Fruit fly (Drosophila melanogaster) whole organism, embryonic: ENCODE measurements around the gene CG6136.

Experiments used
- Adf1 ChIP-seq: fragments of 200-800 bp; sonication (Bioruptor generic); IDR thresholded peaks from 2 replicates; pipeline ENCODE4 v1.3.6; 2022; ENCODE audit warnings: missing biosample characterization, missing genetic modification characterization
- CG10431 ChIP-seq: fragments of 200-800 bp; sonication (Bioruptor generic); optimal IDR thresholded peaks from 3 replicates; lab custom pipeline; 2018; ENCODE audit warnings: missing biosample characterization, mild to moderate bottlenecking, missing genetic modification characterization
- CG10979 ChIP-seq: fragments of 200-800 bp; sonication (Bioruptor generic); optimal IDR thresholded peaks from 2 replicates; lab custom pipeline; 2018; ENCODE audit warnings: missing biosample characterization, mild to moderate bottlenecking, missing genetic modification characterization, moderate library complexity
- CG11247 ChIP-seq: fragments of 200-800 bp; sonication (Bioruptor generic); IDR thresholded peaks from 2 replicates; pipeline ENCODE4 v1.3.6; 2022; ENCODE audit warnings: missing biosample characterization, missing genetic modification characterization
- CG11695 ChIP-seq: fragments of 200-800 bp; sonication (Bioruptor generic); IDR thresholded peaks from 3 replicates; pipeline ENCODE4 v1.3.6; 2022; ENCODE audit warnings: missing biosample characterization, missing genetic modification characterization
- CG13123 ChIP-seq: fragments of 200-800 bp; sonication (Bioruptor generic); optimal IDR thresholded peaks from 2 replicates; lab custom pipeline; 2016; ENCODE audit warnings: missing biosample characterization, missing genetic modification characterization
- CG1529 ChIP-seq: fragments of 200-800 bp; sonication (Bioruptor generic); optimal IDR thresholded peaks from 3 replicates; lab custom pipeline; 2018; ENCODE audit warnings: missing biosample characterization, missing genetic modification characterization
- CG17612 ChIP-seq: fragments of 200-800 bp; sonication (Bioruptor generic); IDR thresholded peaks from 2 replicates; pipeline ENCODE4 v1.3.6; 2022; ENCODE audit warnings: missing biosample characterization, missing genetic modification characterization
- CG18476 ChIP-seq: fragments of 200-800 bp; sonication (Bioruptor generic); optimal IDR thresholded peaks from 2 replicates; lab custom pipeline; 2016; ENCODE audit warnings: missing biosample characterization, mild to moderate bottlenecking, missing genetic modification characterization
- CG2678 ChIP-seq: fragments of 200-800 bp; sonication (Bioruptor generic); optimal IDR thresholded peaks from 3 replicates; lab custom pipeline; 2019; ENCODE audit warnings: missing biosample characterization, mild to moderate bottlenecking, missing genetic modification characterization, moderate library complexity
- CG3163 ChIP-seq: fragments of 200-800 bp; sonication (Bioruptor generic); optimal IDR thresholded peaks from 3 replicates; lab custom pipeline; 2016; ENCODE audit warnings: missing biosample characterization, missing genetic modification characterization
- CG32772 ChIP-seq: fragments of 200-800 bp; sonication (Bioruptor generic); IDR thresholded peaks from 2 replicates; pipeline ENCODE4 v1.3.6; 2022; ENCODE audit warnings: missing biosample characterization, missing genetic modification characterization
- CG3281 ChIP-seq: fragments of 200-800 bp; sonication (Bioruptor generic); optimal IDR thresholded peaks from 3 replicates; lab custom pipeline; 2017; ENCODE audit warnings: missing biosample characterization, mild to moderate bottlenecking, missing genetic modification characterization
- CG3995 ChIP-seq: fragments of 200-800 bp; sonication (Bioruptor generic); optimal IDR thresholded peaks from 3 replicates; lab custom pipeline; 2016; ENCODE audit warnings: missing biosample characterization, missing genetic modification characterization
- CG4617 ChIP-seq: fragments of 200-800 bp; sonication (Bioruptor generic); optimal IDR thresholded peaks from 3 replicates; lab custom pipeline; 2016; ENCODE audit warnings: missing biosample characterization, missing genetic modification characterization, borderline replicate concordance
- CG7745 ChIP-seq: fragments of 200-800 bp; sonication (Bioruptor generic); optimal IDR thresholded peaks from 2 replicates; lab custom pipeline; 2018; ENCODE audit warnings: missing biosample characterization, mild to moderate bottlenecking, missing genetic modification characterization, moderate library complexity
- CG8089 ChIP-seq: fragments of 200-800 bp; sonication (Bioruptor generic); optimal IDR thresholded peaks from 3 replicates; lab custom pipeline; 2016; ENCODE audit warnings: missing biosample characterization, missing genetic modification characterization
- CG8388 ChIP-seq: fragments of 200-800 bp; sonication (Bioruptor generic); optimal IDR thresholded peaks from 2 replicates; lab custom pipeline; 2019; ENCODE audit warnings: missing biosample characterization, mild to moderate bottlenecking, missing genetic modification characterization, moderate library complexity
- Eip74EF ChIP-seq, 2 experiments: fragments of 200-800 bp in 1 of 2; fragments of >200 bp in 1 of 2; sonication (Bioruptor generic) in 1 of 2; optimal IDR thresholded peaks; 2 replicates each; lab custom pipeline; 2017 to 2019; ENCODE audit warnings: missing biosample characterization in 2 of 2, missing genetic modification characterization in 2 of 2, mild to moderate bottlenecking in 1 of 2, moderate library complexity in 1 of 2
- Ets65A ChIP-seq: fragments of 200-800 bp; sonication (Bioruptor generic); peaks from one replicate; lab custom pipeline; 2016; ENCODE audit warnings: missing biosample characterization, missing genetic modification characterization
- HLH4C ChIP-seq: fragments of 200-800 bp; sonication (Bioruptor generic); IDR thresholded peaks from 3 replicates; pipeline ENCODE4 v1.3.6; 2022; ENCODE audit warnings: missing biosample characterization, missing genetic modification characterization; ENCODE audit not compliant: partially characterized antibody
- Hr3 ChIP-seq: fragments of 200-800 bp; sonication (Bioruptor generic); optimal IDR thresholded peaks from 3 replicates; lab custom pipeline; 2016; ENCODE audit warnings: missing biosample characterization, missing genetic modification characterization
- Hr78 ChIP-seq, 2 experiments: fragments of 200-800 bp in 1 of 2; fragments of >200 bp in 1 of 2; sonication (Bioruptor generic) in 1 of 2; optimal IDR thresholded peaks; 2 replicates each; lab custom pipeline; 2017 to 2019; ENCODE audit warnings: missing biosample characterization in 2 of 2, missing genetic modification characterization in 2 of 2, mild to moderate bottlenecking in 1 of 2, moderate library complexity in 1 of 2
- Lhr ChIP-seq: fragments of 200-800 bp; sonication (Bioruptor generic); optimal IDR thresholded peaks from 3 replicates; lab custom pipeline; 2017; ENCODE audit warnings: mild to moderate bottlenecking, missing biosample characterization, missing genetic modification reagents, missing genetic modification characterization
- MESR4 ChIP-seq: fragments of 200-800 bp; sonication (Bioruptor generic); optimal IDR thresholded peaks from 2 replicates; lab custom pipeline; 2018; ENCODE audit warnings: missing biosample characterization, mild to moderate bottlenecking, missing genetic modification characterization, moderate library complexity
- Med ChIP-seq: fragments of 200-800 bp; sonication (Bioruptor generic); peaks from one replicate; lab custom pipeline; 2016; ENCODE audit warnings: missing biosample characterization, missing genetic modification characterization, mild to moderate bottlenecking, inconsistent platforms, moderate library complexity
- Sox102F ChIP-seq: fragments of 200-800 bp; sonication (Bioruptor generic); optimal IDR thresholded peaks from 2 replicates; lab custom pipeline; 2018; ENCODE audit warnings: missing biosample characterization, mild to moderate bottlenecking, missing genetic modification characterization, moderate library complexity
- ara ChIP-seq: fragments of 200-800 bp; sonication (Bioruptor generic); IDR thresholded peaks from 2 replicates; pipeline ENCODE4 v1.3.6; 2022; ENCODE audit warnings: missing biosample characterization, missing genetic modification characterization
- ase ChIP-seq: fragments of 200-800 bp; sonication (Bioruptor generic); IDR thresholded peaks from 3 replicates; pipeline ENCODE4 v1.3.6; 2022; ENCODE audit warnings: missing biosample characterization, missing genetic modification characterization
- bcd ChIP-seq: fragments of 200-800 bp; sonication (Bioruptor generic); optimal IDR thresholded peaks from 2 replicates; lab custom pipeline; 2017; ENCODE audit warnings: missing biosample characterization, mild to moderate bottlenecking, missing genetic modification characterization
- cato ChIP-seq: fragments of 200-800 bp; sonication (Bioruptor generic); optimal IDR thresholded peaks from 2 replicates; lab custom pipeline; 2016; ENCODE audit warnings: missing biosample characterization, missing genetic modification characterization, borderline replicate concordance
- corto ChIP-seq: fragments of 200-800 bp; sonication (Bioruptor generic); optimal IDR thresholded peaks from 2 replicates; lab custom pipeline; 2016; ENCODE audit warnings: missing biosample characterization, mild to moderate bottlenecking, missing genetic modification characterization, moderate library complexity
- dati ChIP-seq: fragments of 200-800 bp; sonication (Bioruptor generic); IDR thresholded peaks from 2 replicates; pipeline ENCODE4 v1.3.6; 2022; ENCODE audit warnings: missing biosample characterization, missing genetic modification characterization
- eve ChIP-seq, 2 experiments: fragments of >200 bp; optimal IDR thresholded peaks; 2 replicates each; lab custom pipeline; 2017; ENCODE audit warnings: missing biosample characterization in 2 of 2, missing genetic modification characterization in 2 of 2
- fd3F ChIP-seq: fragments of 200-800 bp; sonication (Bioruptor generic); optimal IDR thresholded peaks from 2 replicates; lab custom pipeline; 2018; ENCODE audit warnings: missing biosample characterization, mild to moderate bottlenecking, missing genetic modification characterization, moderate library complexity
- gcm ChIP-seq: fragments of 200-800 bp; sonication (Bioruptor generic); optimal IDR thresholded peaks from 2 replicates; lab custom pipeline; 2019; ENCODE audit warnings: missing biosample characterization, mild to moderate bottlenecking, missing genetic modification characterization, moderate library complexity
- gfzf ChIP-seq: fragments of 200-800 bp; sonication (Bioruptor generic); optimal IDR thresholded peaks from 2 replicates; lab custom pipeline; 2016; ENCODE audit warnings: missing biosample characterization, mild to moderate bottlenecking, missing genetic modification characterization, moderate library complexity
- grn ChIP-seq: fragments of 200-800 bp; sonication (Bioruptor generic); optimal IDR thresholded peaks from 3 replicates; lab custom pipeline; 2017; ENCODE audit warnings: missing biosample characterization, missing genetic modification characterization
- ham ChIP-seq: fragments of 200-800 bp; sonication (Bioruptor generic); IDR thresholded peaks from 2 replicates; pipeline ENCODE4 v1.3.6; 2022; ENCODE audit warnings: missing biosample characterization, missing genetic modification characterization
- hkb ChIP-seq, 2 experiments: fragments of 200-800 bp in 1 of 2; fragments of >200 bp in 1 of 2; sonication (Bioruptor generic) in 1 of 2; IDR thresholded peaks in 1 of 2; optimal IDR thresholded peaks in 1 of 2; 2 replicates each; pipeline versions ENCODE4 v1.3.6 to Lab custom; 2017 to 2022; ENCODE audit warnings: missing biosample characterization in 1 of 2, missing genetic modification characterization in 1 of 2
- jing ChIP-seq: fragments of 200-800 bp; sonication (Bioruptor generic); optimal IDR thresholded peaks from 2 replicates; lab custom pipeline; 2018; ENCODE audit warnings: missing biosample characterization, mild to moderate bottlenecking, missing genetic modification characterization
- mld ChIP-seq: fragments of 200-800 bp; sonication (Bioruptor generic); IDR thresholded peaks from 3 replicates; pipeline ENCODE4 v1.3.6; 2022; ENCODE audit warnings: missing biosample characterization, missing genetic modification characterization; ENCODE audit not compliant: partially characterized antibody
- nau ChIP-seq: fragments of 200-800 bp; sonication (Bioruptor generic); optimal IDR thresholded peaks from 3 replicates; lab custom pipeline; 2017; ENCODE audit warnings: missing biosample characterization, mild to moderate bottlenecking, missing genetic modification characterization, missing genetic modification reagents
- ranshi ChIP-seq: fragments of 200-800 bp; sonication (Bioruptor generic); IDR thresholded peaks from 2 replicates; pipeline ENCODE4 v1.3.6; 2022; ENCODE audit warnings: missing biosample characterization, missing genetic modification characterization
- salm ChIP-seq: fragments of 200-800 bp; sonication (Bioruptor generic); optimal IDR thresholded peaks from 2 replicates; lab custom pipeline; 2018; ENCODE audit warnings: missing biosample characterization, mild to moderate bottlenecking, missing genetic modification characterization
- schlank ChIP-seq: fragments of 200-800 bp; sonication (Bioruptor generic); optimal IDR thresholded peaks from 2 replicates; lab custom pipeline; 2018; ENCODE audit warnings: missing biosample characterization, mild to moderate bottlenecking, missing genetic modification characterization
- stwl ChIP-seq: fragments of 200-800 bp; sonication (Bioruptor generic); optimal IDR thresholded peaks from 3 replicates; lab custom pipeline; 2018; ENCODE audit warnings: missing biosample characterization, mild to moderate bottlenecking, missing genetic modification characterization, moderate library complexity
- trem ChIP-seq: fragments of 200-800 bp; optimal IDR thresholded peaks from 3 replicates; lab custom pipeline; 2019; ENCODE audit warnings: missing biosample characterization, mild to moderate bottlenecking, missing genetic modification characterization, moderate library complexity

CG6136 gene

dm6 chr3R:15418824-15419530, 47.0 kb upstream of the CG6136 start (continued):
- TF ChIP-seq CG11247 (GFP tag; lab: Robert Waterston, UW): no peak
- TF ChIP-seq jing (GFP tag; lab: Kevin White, UChicago): peak; percentile 22
- peak; percentile 4 for TF ChIP-seq stwl (tag; lab: Kevin White, UChicago)
- no peak for TF ChIP-seq Hr78 (GFP tag; optimal IDR thresholded peaks at IDR 0.05; lab: Kevin White, UChicago)
- no peak; the same call in 1 of the 2 replicates for TF ChIP-seq ara
- peak; percentile 48 for TF ChIP-seq Lhr
- TF ChIP-seq Eip74EF (GFP tag; optimal IDR thresholded peaks at IDR 0.05; lab: Kevin White, UChicago): no peak
- peak; percentile 86 for TF ChIP-seq CG2678 (tag; lab: Kevin White, UChicago)
- no peak for TF ChIP-seq schlank (tag; lab: Kevin White, UChicago)
- peak; percentile 29 for TF ChIP-seq nau (GFP tag; lab: Kevin White, UChicago)
- TF ChIP-seq grn: no peak
- no peak; the same call in 1 of the 2 replicates for TF ChIP-seq ranshi (GFP tag; lab: Robert Waterston, UW)
- no peak for TF ChIP-seq dati (GFP tag; lab: Robert Waterston, UW)
- no peak for TF ChIP-seq MESR4 (GFP tag; lab: Kevin White, UChicago)
- peak; percentile 22 for TF ChIP-seq CG4617 (GFP tag; lab: Kevin White, UChicago)
- TF ChIP-seq cato (GFP tag; lab: Kevin White, UChicago): no peak
- TF ChIP-seq CG3995 (GFP tag; lab: Kevin White, UChicago): no peak
- peak; percentile 77 for TF ChIP-seq CG11695 (GFP tag; lab: Robert Waterston, UW)
- TF ChIP-seq trem (tag; lab: Kevin White, UChicago): peak; percentile 49
- no peak for TF ChIP-seq fd3F (GFP tag; lab: Kevin White, UChicago)
- no peak for TF ChIP-seq CG17612
- peak; percentile 62 for TF ChIP-seq CG3281 (GFP tag; lab: Kevin White, UChicago)
- TF ChIP-seq corto (GFP tag; lab: Kevin White, UChicago): no peak
- TF ChIP-seq ham (GFP tag; lab: Robert Waterston, UW): no peak
- peak; percentile 50 for TF ChIP-seq CG13123 (GFP tag; lab: Kevin White, UChicago)
- peak; percentile 69 for TF ChIP-seq bcd (GFP tag; lab: Kevin White, UChicago)
- no peak; the same call in 1 of the 2 replicates for TF ChIP-seq Adf1 (GFP tag; lab: Robert Waterston, UW)
- TF ChIP-seq eve (GFP tag; optimal IDR thresholded peaks at IDR 0.05; lab: Kevin White, UChicago): no peak
- peak; percentile 85 for TF ChIP-seq CG8388 (GFP tag; lab: Kevin White, UChicago)
- TF ChIP-seq CG8089 (GFP tag; lab: Kevin White, UChicago): no peak
- no peak for TF ChIP-seq hkb (optimal IDR thresholded peaks at IDR 0.05; lab: Kevin White, UChicago)
- TF ChIP-seq hkb (GFP tag; IDR thresholded peaks at IDR 0.05; lab: Robert Waterston, UW): no peak
- no peak for TF ChIP-seq ase (GFP tag; lab: Robert Waterston, UW)
- peak; percentile 55 for TF ChIP-seq CG10431 (GFP tag; lab: Kevin White, UChicago)
- peak; percentile 81 for TF ChIP-seq gcm
- TF ChIP-seq CG10979: peak; percentile 90
- TF ChIP-seq Ets65A (GFP tag; lab: Kevin White, UChicago): peak; percentile 90
- peak; percentile 63 for TF ChIP-seq CG1529 (GFP tag; lab: Kevin White, UChicago)
- TF ChIP-seq Sox102F (GFP tag; lab: Kevin White, UChicago): peak; percentile 77
- no peak for TF ChIP-seq mld (GFP tag; lab: Robert Waterston, UW)
- TF ChIP-seq CG3163 (GFP tag; lab: Kevin White, UChicago): peak; percentile 25
- no peak for TF ChIP-seq CG7745 (tag; lab: Kevin White, UChicago)
- TF ChIP-seq CG18476: peak; percentile 43
- peak; percentile 80 for TF ChIP-seq Hr3 (GFP tag; lab: Kevin White, UChicago)
- TF ChIP-seq gfzf (GFP tag; lab: Kevin White, UChicago): no peak
- TF ChIP-seq salm (tag; lab: Kevin White, UChicago): peak; percentile 49
- peak; percentile 52 for TF ChIP-seq Med (GFP tag; lab: Kevin White, UChicago)
- TF ChIP-seq HLH4C: no peak
- TF ChIP-seq CG32772 (GFP tag; lab: Robert Waterston, UW): peak; percentile 42; the same call in 1 of the 2 replicates
